Fruit fly (Drosophila melanogaster) whole organism, embryonic: ENCODE data around the gene ssp3.

Source experiments
- Atf-2 ChIP-seq: fragments of 200-800 bp; sonication (Bioruptor generic); optimal IDR thresholded peaks from 2 replicates; lab custom pipeline; 2016; ENCODE audit warnings: missing biosample characterization, missing genetic modification characterization
- C15 ChIP-seq: fragments of 200-800 bp; sonication (Bioruptor generic); IDR thresholded peaks from 3 replicates; pipeline ENCODE4 v1.3.6; 2022; ENCODE audit warnings: missing biosample characterization, missing genetic modification characterization
- CG10209 ChIP-seq: fragments of 200-800 bp; sonication (Bioruptor generic); optimal IDR thresholded peaks from 3 replicates; lab custom pipeline; 2017; ENCODE audit warnings: missing biosample characterization, mild to moderate bottlenecking, missing genetic modification characterization, missing genetic modification reagents
- CG10979 ChIP-seq: fragments of 200-800 bp; sonication (Bioruptor generic); optimal IDR thresholded peaks from 2 replicates; lab custom pipeline; 2018; ENCODE audit warnings: missing biosample characterization, mild to moderate bottlenecking, missing genetic modification characterization, moderate library complexity
- CG11247 ChIP-seq: fragments of 200-800 bp; sonication (Bioruptor generic); IDR thresholded peaks from 2 replicates; pipeline ENCODE4 v1.3.6; 2022; ENCODE audit warnings: missing biosample characterization, missing genetic modification characterization
- CG11560 ChIP-seq: fragments of 200-800 bp; sonication (Bioruptor generic); IDR thresholded peaks from 3 replicates; pipeline ENCODE4 v1.3.6; 2022; ENCODE audit warnings: missing biosample characterization, missing genetic modification characterization
- CG11695 ChIP-seq: fragments of 200-800 bp; sonication (Bioruptor generic); IDR thresholded peaks from 3 replicates; pipeline ENCODE4 v1.3.6; 2022; ENCODE audit warnings: missing biosample characterization, missing genetic modification characterization
- CG11723 ChIP-seq: fragments of 200-800 bp; sonication (Bioruptor generic); optimal IDR thresholded peaks from 2 replicates; lab custom pipeline; 2017; ENCODE audit warnings: missing biosample characterization, mild to moderate bottlenecking, missing genetic modification characterization
- CG12299 ChIP-seq: fragments of 200-800 bp; sonication (Bioruptor generic); optimal IDR thresholded peaks from 2 replicates; lab custom pipeline; 2018; ENCODE audit warnings: missing biosample characterization, mild to moderate bottlenecking, missing genetic modification characterization
- CG13123 ChIP-seq: fragments of 200-800 bp; sonication (Bioruptor generic); optimal IDR thresholded peaks from 2 replicates; lab custom pipeline; 2016; ENCODE audit warnings: missing biosample characterization, missing genetic modification characterization
- CG13424 ChIP-seq: fragments of 200-800 bp; sonication (Bioruptor generic); optimal IDR thresholded peaks from 2 replicates; lab custom pipeline; 2019; ENCODE audit warnings: missing biosample characterization, mild to moderate bottlenecking, missing genetic modification characterization, moderate library complexity
- CG14965 ChIP-seq: fragments of 200-800 bp; sonication (Bioruptor generic); optimal IDR thresholded peaks from 2 replicates; lab custom pipeline; 2016; ENCODE audit warnings: missing biosample characterization, missing genetic modification characterization, borderline replicate concordance
- CG30020 ChIP-seq: fragments of 200-800 bp; optimal IDR thresholded peaks from 2 replicates; lab custom pipeline; 2019; ENCODE audit warnings: missing biosample characterization, mild to moderate bottlenecking, missing genetic modification characterization, moderate library complexity
- CG3065 ChIP-seq: fragments of 200-800 bp; sonication (Bioruptor generic); optimal IDR thresholded peaks from 2 replicates; lab custom pipeline; 2016; ENCODE audit warnings: missing biosample characterization, missing genetic modification characterization
- CG42726 ChIP-seq: fragments of 200-800 bp; sonication (Bioruptor generic); IDR thresholded peaks from 2 replicates; pipeline ENCODE4 v1.3.6; 2022; ENCODE audit warnings: missing biosample characterization, missing genetic modification characterization; ENCODE audit not compliant: partially characterized antibody
- CG4820 ChIP-seq: fragments of 200-800 bp; sonication (Bioruptor generic); optimal IDR thresholded peaks from 3 replicates; lab custom pipeline; 2016; ENCODE audit warnings: missing biosample characterization, missing genetic modification characterization
- CG5245 ChIP-seq: fragments of 200-800 bp; sonication (Bioruptor generic); optimal IDR thresholded peaks from 3 replicates; lab custom pipeline; 2016; ENCODE audit warnings: missing biosample characterization, missing genetic modification characterization
- CG6272 ChIP-seq: fragments of 200-800 bp; sonication (Bioruptor generic); IDR thresholded peaks from 2 replicates; pipeline ENCODE4 v1.3.6; 2022; ENCODE audit warnings: missing biosample characterization, missing genetic modification characterization
- CG6689 ChIP-seq: fragments of 200-800 bp; sonication (Bioruptor generic); IDR thresholded peaks from 2 replicates; pipeline ENCODE4 v1.3.6; 2022; ENCODE audit warnings: missing biosample characterization, missing genetic modification characterization
- CG8290 ChIP-seq, 3 experiments: fragments of 200-800 bp; sonication (Bioruptor generic); optimal IDR thresholded peaks; 2 replicates each; lab custom pipeline; 2016 to 2019; ENCODE audit warnings: missing biosample characterization in 3 of 3, missing genetic modification characterization in 3 of 3, mild to moderate bottlenecking in 2 of 3, moderate library complexity in 1 of 3
- D ChIP-seq, 2 experiments: fragments of 200-800 bp in 1 of 2; fragments of >200 bp in 1 of 2; sonication (Bioruptor generic) in 1 of 2; optimal IDR thresholded peaks; 2 replicates in 1 of 2; 3 replicates in 1 of 2; lab custom pipeline; 2017; ENCODE audit warnings: mild to moderate bottlenecking in 1 of 2, missing biosample characterization in 1 of 2, missing genetic modification characterization in 1 of 2, missing genetic modification reagents in 1 of 2
- Dp ChIP-seq: fragments of 200-800 bp; sonication (Bioruptor generic); optimal IDR thresholded peaks from 2 replicates; lab custom pipeline; 2018; ENCODE audit warnings: missing biosample characterization, mild to moderate bottlenecking, missing genetic modification characterization, moderate library complexity
- Elba2 ChIP-seq: fragments of 200-800 bp; sonication (Bioruptor generic); optimal IDR thresholded peaks from 3 replicates; lab custom pipeline; 2016; ENCODE audit warnings: missing biosample characterization, missing genetic modification characterization
- Fer2 ChIP-seq: fragments of 200-800 bp; sonication (Bioruptor generic); optimal IDR thresholded peaks from 2 replicates; lab custom pipeline; 2018; ENCODE audit warnings: missing biosample characterization, mild to moderate bottlenecking, missing genetic modification characterization, moderate library complexity
- GATAe ChIP-seq: fragments of 200-800 bp; sonication (Bioruptor generic); conservative IDR thresholded peaks from 2 replicates; pipeline ENCODE4 v1.3.6; 2022; ENCODE audit warnings: missing biosample characterization, missing genetic modification characterization
- HLH4C ChIP-seq: fragments of 200-800 bp; sonication (Bioruptor generic); IDR thresholded peaks from 3 replicates; pipeline ENCODE4 v1.3.6; 2022; ENCODE audit warnings: missing biosample characterization, missing genetic modification characterization; ENCODE audit not compliant: partially characterized antibody
- Hr51 ChIP-seq, 2 experiments: fragments of 200-800 bp; sonication (Bioruptor generic); optimal IDR thresholded peaks; 2 replicates in 1 of 2; 3 replicates in 1 of 2; lab custom pipeline; 2016 to 2018; ENCODE audit warnings: missing biosample characterization in 2 of 2, missing genetic modification characterization in 2 of 2, mild to moderate bottlenecking in 1 of 2, moderate library complexity in 1 of 2
- Hr78 ChIP-seq, 2 experiments: fragments of 200-800 bp in 1 of 2; fragments of >200 bp in 1 of 2; sonication (Bioruptor generic) in 1 of 2; optimal IDR thresholded peaks; 2 replicates each; lab custom pipeline; 2017 to 2019; ENCODE audit warnings: missing biosample characterization in 2 of 2, missing genetic modification characterization in 2 of 2, mild to moderate bottlenecking in 1 of 2, moderate library complexity in 1 of 2
- Nf-YB ChIP-seq: fragments of 200-800 bp; sonication (Bioruptor generic); optimal IDR thresholded peaks from 3 replicates; lab custom pipeline; 2019; ENCODE audit warnings: missing biosample characterization, mild to moderate bottlenecking, missing genetic modification characterization, moderate library complexity
- Ptx1 ChIP-seq: fragments of 200-800 bp; sonication (Bioruptor generic); IDR thresholded peaks from 2 replicates; pipeline ENCODE4 v1.3.6; 2022; ENCODE audit warnings: missing biosample characterization, missing genetic modification characterization
- Scr ChIP-seq: fragments of 200-800 bp; sonication (Bioruptor generic); IDR thresholded peaks from 2 replicates; pipeline ENCODE4 v1.3.6; 2022; ENCODE audit warnings: missing biosample characterization, missing genetic modification characterization; ENCODE audit not compliant: partially characterized antibody
- Sry-β ChIP-seq: fragments of 200-800 bp; sonication (Bioruptor generic); optimal IDR thresholded peaks from 2 replicates; lab custom pipeline; 2018; ENCODE audit warnings: missing biosample characterization, mild to moderate bottlenecking, missing genetic modification characterization, moderate library complexity
- YL-1 ChIP-seq: fragments of 200-800 bp; sonication (Bioruptor generic); optimal IDR thresholded peaks from 3 replicates; lab custom pipeline; 2017; ENCODE audit warnings: missing biosample characterization, mild to moderate bottlenecking, missing genetic modification characterization
- bbx ChIP-seq: fragments of 200-800 bp; sonication (Bioruptor generic); IDR thresholded peaks from 2 replicates; pipeline ENCODE4 v1.3.6; 2022; ENCODE audit warnings: missing biosample characterization, missing genetic modification characterization; ENCODE audit not compliant: partially characterized antibody
- btn ChIP-seq: fragments of 200-800 bp; sonication (Bioruptor generic); optimal IDR thresholded peaks from 2 replicates; lab custom pipeline; 2016; ENCODE audit warnings: missing biosample characterization, missing genetic modification characterization
- cad ChIP-seq: fragments of >200 bp; optimal IDR thresholded peaks from 2 replicates; lab custom pipeline; 2017; ENCODE audit warnings: missing biosample characterization, missing genetic modification characterization
- caup ChIP-seq: fragments of 200-800 bp; sonication (Bioruptor generic); optimal IDR thresholded peaks from 3 replicates; lab custom pipeline; 2017; ENCODE audit warnings: missing biosample characterization, mild to moderate bottlenecking, missing genetic modification characterization, moderate library complexity; ENCODE audit not compliant: severe bottlenecking
- disco-r ChIP-seq: fragments of 200-800 bp; sonication (Bioruptor generic); optimal IDR thresholded peaks from 2 replicates; lab custom pipeline; 2016; ENCODE audit warnings: missing biosample characterization, missing genetic modification characterization
- dmrt99B ChIP-seq: fragments of 200-800 bp; sonication (Bioruptor generic); optimal IDR thresholded peaks from 2 replicates; lab custom pipeline; 2018; ENCODE audit warnings: missing biosample characterization, mild to moderate bottlenecking, missing genetic modification characterization, moderate library complexity
- jing ChIP-seq: fragments of 200-800 bp; sonication (Bioruptor generic); optimal IDR thresholded peaks from 2 replicates; lab custom pipeline; 2018; ENCODE audit warnings: missing biosample characterization, mild to moderate bottlenecking, missing genetic modification characterization
- kah ChIP-seq: fragments of 200-800 bp; sonication (Bioruptor generic); optimal IDR thresholded peaks from 2 replicates; lab custom pipeline; 2018; ENCODE audit warnings: missing biosample characterization, mild to moderate bottlenecking, missing genetic modification characterization
- nerfin-1 ChIP-seq: fragments of 200-800 bp; sonication (Bioruptor generic); optimal IDR thresholded peaks from 3 replicates; lab custom pipeline; 2019; ENCODE audit warnings: missing biosample characterization, mild to moderate bottlenecking, missing genetic modification characterization, moderate library complexity
- phol ChIP-seq: fragments of 200-800 bp; sonication (Bioruptor generic); optimal IDR thresholded peaks from 3 replicates; lab custom pipeline; 2018; ENCODE audit warnings: missing biosample characterization, mild to moderate bottlenecking, missing genetic modification characterization, moderate library complexity
- pnt ChIP-seq: fragments of 200-800 bp; sonication (Bioruptor generic); optimal IDR thresholded peaks from 3 replicates; lab custom pipeline; 2016; ENCODE audit warnings: missing biosample characterization, missing genetic modification characterization
- pros ChIP-seq: fragments of 200-800 bp; sonication (Bioruptor generic); optimal IDR thresholded peaks from 3 replicates; lab custom pipeline; 2019; ENCODE audit warnings: missing biosample characterization, mild to moderate bottlenecking, missing genetic modification characterization, moderate library complexity
- pzg ChIP-seq: fragments of 200-800 bp; sonication (Bioruptor generic); optimal IDR thresholded peaks from 3 replicates; lab custom pipeline; 2018; ENCODE audit warnings: missing biosample characterization, mild to moderate bottlenecking, missing genetic modification characterization, moderate library complexity
- sob ChIP-seq: fragments of 200-800 bp; sonication (Bioruptor generic); IDR thresholded peaks from 2 replicates; pipeline ENCODE4 v1.3.6; 2022; ENCODE audit warnings: missing biosample characterization, missing genetic modification characterization
- ttk ChIP-seq: fragments of 200-800 bp; sonication (Bioruptor generic); IDR thresholded peaks from 2 replicates; pipeline ENCODE4 v2.1.2; 2022; ENCODE audit warnings: missing biosample characterization, missing genetic modification characterization

ssp3 gene

DNA sequence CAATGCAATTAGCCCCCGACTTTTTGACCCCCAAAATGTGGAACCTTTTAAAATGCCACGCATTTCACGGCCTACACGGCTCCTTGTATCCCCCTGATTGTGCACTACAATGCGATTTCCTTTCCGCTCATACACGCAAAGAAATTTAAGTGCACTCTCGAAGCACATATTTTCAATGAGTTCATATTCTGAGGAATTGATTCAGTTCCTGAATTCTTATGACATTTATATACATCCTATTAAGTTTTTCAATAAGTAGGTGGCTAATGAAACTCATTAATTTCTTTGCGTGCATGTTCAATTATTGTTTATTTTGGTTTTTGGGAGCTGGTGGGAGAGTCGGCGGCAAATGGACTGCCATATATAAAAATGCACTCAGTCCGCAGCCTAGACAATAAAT is 44.5 kb downstream of the ssp3 start (continued):
- TF ChIP-seq YL-1 = no peak
- TF ChIP-seq pros (GFP tag; lab: Kevin White, UChicago) = no peak
- TF ChIP-seq CG13424 (tag; lab: Kevin White, UChicago) = peak; percentile 75
- TF ChIP-seq Atf-2 (GFP tag; lab: Kevin White, UChicago) = peak; percentile 61
- no peak for TF ChIP-seq CG42726 (GFP tag; lab: Robert Waterston, UW)
- peak; percentile 46 for TF ChIP-seq CG10209 (GFP tag; lab: Kevin White, UChicago)
- no peak for TF ChIP-seq cad (GFP tag; lab: Kevin White, UChicago)
- no peak for TF ChIP-seq caup (GFP tag; lab: Kevin White, UChicago)
- no peak for TF ChIP-seq CG6272 (GFP tag; lab: Robert Waterston, UW)
- no peak for TF ChIP-seq D (optimal IDR thresholded peaks at IDR 0.05; lab: Kevin White, UChicago)
- TF ChIP-seq D (GFP tag; optimal IDR thresholded peaks at IDR 0.05; lab: Kevin White, UChicago) = peak; percentile 78
- TF ChIP-seq Hr51 (GFP tag; optimal IDR thresholded peaks at IDR 0.05; lab: Kevin White, UChicago) = peak; percentile 11 to 29
- peak; percentile 22 for TF ChIP-seq CG8290 (GFP tag; optimal IDR thresholded peaks at IDR 0.05; lab: Kevin White, UChicago)
- TF ChIP-seq CG8290 (tag; optimal IDR thresholded peaks at IDR 0.05; lab: Kevin White, UChicago) = peak in 1 of 2 experiments; percentile 14
- TF ChIP-seq CG14965 (GFP tag; lab: Kevin White, UChicago) = no peak
- no peak for TF ChIP-seq CG11560 (tag; lab: Robert Waterston, UW)
- TF ChIP-seq CG11723 (GFP tag; lab: Kevin White, UChicago) = peak; percentile 33
- no peak for TF ChIP-seq GATAe (GFP tag; lab: Robert Waterston, UW)
- peak; percentile 16 for TF ChIP-seq CG12299 (tag; lab: Kevin White, UChicago)
- TF ChIP-seq Ptx1 = peak; percentile 52; the same call in 1 of the 2 replicates
- TF ChIP-seq ttk (GFP tag; lab: Robert Waterston, UW) = no peak; the same call in 1 of the 2 replicates
- TF ChIP-seq CG6689 (GFP tag; lab: Robert Waterston, UW) = peak; percentile 63
- peak; percentile 61 for TF ChIP-seq Nf-YB (GFP tag; lab: Kevin White, UChicago)
- peak; percentile 14 for TF ChIP-seq kah (GFP tag; lab: Kevin White, UChicago)
- peak; percentile 67 for TF ChIP-seq pnt (GFP tag; lab: Kevin White, UChicago)
- TF ChIP-seq sob = no peak; the same call in 1 of the 2 replicates
- TF ChIP-seq CG13123 (GFP tag; lab: Kevin White, UChicago) = peak; percentile 43
- TF ChIP-seq Hr78 (GFP tag; optimal IDR thresholded peaks at IDR 0.05; lab: Kevin White, UChicago) = peak in 1 of 2 experiments; percentile 49
- no peak for TF ChIP-seq HLH4C
- TF ChIP-seq CG11695 (GFP tag; lab: Robert Waterston, UW) = no peak
- peak; percentile 72 for TF ChIP-seq CG4820 (GFP tag; lab: Kevin White, UChicago)
- no peak for TF ChIP-seq Scr
- TF ChIP-seq Elba2 = peak; percentile 6
- TF ChIP-seq Dp (GFP tag; lab: Kevin White, UChicago) = no peak
- peak; percentile 51 for TF ChIP-seq jing
- peak; percentile 89 for TF ChIP-seq CG10979 (tag; lab: Kevin White, UChicago)
- peak; percentile 56 for TF ChIP-seq nerfin-1 (tag; lab: Kevin White, UChicago)
- TF ChIP-seq dmrt99B = peak; percentile 75
- TF ChIP-seq disco-r = no peak
- peak; percentile 39 for TF ChIP-seq CG5245 (GFP tag; lab: Kevin White, UChicago)
- no peak for TF ChIP-seq C15 (GFP tag; lab: Robert Waterston, UW)
- no peak for TF ChIP-seq pzg (GFP tag; lab: Kevin White, UChicago)
- TF ChIP-seq btn = peak; percentile 57
- no peak for TF ChIP-seq CG11247 (GFP tag; lab: Robert Waterston, UW)
- no peak for TF ChIP-seq bbx
- no peak for TF ChIP-seq Fer2 (tag; lab: Kevin White, UChicago)
- peak; percentile 26 for TF ChIP-seq CG30020 (tag; lab: Kevin White, UChicago)
- peak; percentile 84 for TF ChIP-seq phol (tag; lab: Kevin White, UChicago)
- TF ChIP-seq Sry-β (GFP tag; lab: Kevin White, UChicago) = no peak
- peak; percentile 29 for TF ChIP-seq CG3065 (GFP tag; lab: Kevin White, UChicago)
